Worm (Caenorhabditis elegans) whole organism, L1 larva: ENCODE data around the gene F08F8.11.

Source experiments
- aha-1 ChIP-seq: fragments of 150-350 bp; optimal IDR thresholded peaks from 2 replicates; lab custom pipeline; 2014; ENCODE audit warnings: missing biosample characterization, missing genetic modification characterization
- elt-3 ChIP-seq, 6 experiments: fragments of 150-350 bp in 1 of 6; sonication (generic microtip); optimal IDR thresholded peaks; 2 replicates each; lab custom pipeline; 2017 to 2018; ENCODE audit warnings: missing biosample characterization in 6 of 6, missing genetic modification characterization in 6 of 6, inconsistent platforms in 1 of 6
- nhr-85 ChIP-seq: sonication (generic microtip); peaks from one replicate; lab custom pipeline; 2016; ENCODE audit warnings: missing genetic modification characterization, inconsistent platforms, missing compliant biosample characterization
- nhr-90 ChIP-seq: sonication (generic microtip); optimal IDR thresholded peaks from 2 replicates; lab custom pipeline; 2016; ENCODE audit warnings: mild to moderate bottlenecking, missing genetic modification characterization, missing compliant biosample characterization; ENCODE audit not compliant: poor library complexity
- snpc-4 ChIP-seq: fragments of 150-350 bp; optimal IDR thresholded peaks from 2 replicates; lab custom pipeline; 2014; ENCODE audit warnings: missing biosample characterization, missing genetic modification characterization

DNA sequence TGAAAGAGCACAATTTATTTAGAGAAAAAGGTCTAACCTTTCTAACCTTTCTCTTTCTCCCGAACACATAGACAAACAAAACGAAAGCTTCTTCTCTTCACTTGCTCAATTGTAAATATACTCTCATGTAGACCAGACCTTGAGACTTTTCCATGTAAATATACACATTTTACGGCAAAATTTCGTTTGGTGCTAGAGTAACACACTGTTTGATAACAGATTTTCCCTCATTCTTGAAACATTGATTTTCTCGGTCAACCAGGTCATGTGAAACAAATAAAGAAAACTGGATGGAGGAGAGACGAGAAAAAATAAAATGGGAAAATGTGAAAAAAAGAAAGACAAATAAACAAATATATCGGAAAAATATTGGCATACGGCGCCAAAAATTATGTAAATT is 43.7 kb upstream of the F08F8.11 start:
- TF ChIP-seq snpc-4 (tag; lab: Kevin White, UChicago) (no peak), aha-1 (tag; lab: Kevin White, UChicago) (no peak), elt-3 (tag; optimal IDR thresholded peaks at IDR 0.05; lab: Kevin White, UChicago) (no peak), nhr-85 (tag; lab: Kevin White, UChicago) (no peak), nhr-90 (no peak)
